Worm (Caenorhabditis elegans) whole organism, L2 larva: ENCODE data around the gene fbxa-96.

Experiments used
- C34F6.9 ChIP-seq: fragments of 150-350 bp; optimal IDR thresholded peaks from 2 replicates; lab custom pipeline; 2014; ENCODE audit warnings: missing biosample characterization, missing genetic modification characterization
- F13H6.1 ChIP-seq: sonication (generic microtip); optimal IDR thresholded peaks from 2 replicates; lab custom pipeline; 2016; ENCODE audit warnings: missing genetic modification characterization, missing compliant biosample characterization
- Y55F3AM.14 ChIP-seq: fragments of 200-800 bp; sonication (Bioruptor generic); optimal IDR thresholded peaks from 2 replicates; lab custom pipeline; 2018; ENCODE audit warnings: mild to moderate bottlenecking, missing genetic modification characterization, missing compliant biosample characterization
- alr-1 ChIP-seq: fragments of 150-350 bp; optimal IDR thresholded peaks from 2 replicates; lab custom pipeline; 2014; ENCODE audit warnings: missing biosample characterization, missing genetic modification characterization
- aly-2 ChIP-seq: fragments of 150-350 bp; optimal IDR thresholded peaks from 2 replicates; lab custom pipeline; 2014; ENCODE audit warnings: missing biosample characterization, missing genetic modification characterization
- ama-1 ChIP-seq: fragments of 150-350 bp; optimal IDR thresholded peaks from 2 replicates; lab custom pipeline; 2018; ENCODE audit warnings: inconsistent platforms
- blmp-1 ChIP-seq: sonication (generic microtip); optimal IDR thresholded peaks from 2 replicates; lab custom pipeline; 2017; ENCODE audit warnings: missing genetic modification characterization, mild to moderate bottlenecking, missing compliant biosample characterization, antibody characterized with exemption, moderate library complexity; ENCODE audit not compliant: insufficient read depth
- ceh-16 ChIP-seq: fragments of 150-350 bp; optimal IDR thresholded peaks from 2 replicates; lab custom pipeline; 2014; ENCODE audit warnings: missing biosample characterization, missing genetic modification characterization
- ceh-82 ChIP-seq: fragments of 150-350 bp; optimal IDR thresholded peaks from 2 replicates; lab custom pipeline; 2014; ENCODE audit warnings: missing biosample characterization, missing genetic modification characterization
- crh-2 ChIP-seq: sonication (generic microtip); optimal IDR thresholded peaks from 2 replicates; lab custom pipeline; 2017; ENCODE audit warnings: missing biosample characterization, missing genetic modification characterization
- dmd-4 ChIP-seq: sonication (generic microtip); optimal IDR thresholded peaks from 2 replicates; lab custom pipeline; 2017; ENCODE audit warnings: missing biosample characterization, missing genetic modification characterization
- egl-27 ChIP-seq: sonication (generic microtip); optimal IDR thresholded peaks from 3 replicates; lab custom pipeline; 2017; ENCODE audit warnings: missing biosample characterization, missing genetic modification reagents, missing genetic modification characterization
- elt-1 ChIP-seq: fragments of 150-350 bp; optimal IDR thresholded peaks from 2 replicates; lab custom pipeline; 2014; ENCODE audit warnings: missing biosample characterization, missing genetic modification characterization
- elt-3 ChIP-seq: sonication (generic microtip); optimal IDR thresholded peaks from 2 replicates; lab custom pipeline; 2017; ENCODE audit warnings: missing biosample characterization, missing genetic modification characterization
- fos-1 ChIP-seq: fragments of 150-350 bp; optimal IDR thresholded peaks from 2 replicates; lab custom pipeline; 2014; ENCODE audit warnings: missing biosample characterization, missing genetic modification characterization
- lin-11 ChIP-seq: fragments of 150-350 bp; sonication (generic microtip); optimal IDR thresholded peaks from 2 replicates; lab custom pipeline; 2014; ENCODE audit warnings: missing biosample characterization, missing genetic modification characterization, inconsistent platforms, mixed read lengths
- lin-13 ChIP-seq: fragments of 150-350 bp; optimal IDR thresholded peaks from 2 replicates; lab custom pipeline; 2014; ENCODE audit warnings: missing biosample characterization, missing genetic modification reagents, missing genetic modification characterization
- lin-39 ChIP-seq: fragments of 150-350 bp; optimal IDR thresholded peaks from 2 replicates; lab custom pipeline; 2014; ENCODE audit warnings: missing biosample characterization, missing genetic modification reagents, missing genetic modification characterization
- lsy-2 ChIP-seq, 2 experiments: fragments of 150-350 bp in 1 of 2; sonication (generic microtip) in 1 of 2; optimal IDR thresholded peaks; 2 replicates each; lab custom pipeline; 2014 to 2017; ENCODE audit warnings: missing biosample characterization in 2 of 2, missing genetic modification characterization in 2 of 2
- mab-5 ChIP-seq: fragments of 150-350 bp; optimal IDR thresholded peaks from 2 replicates; lab custom pipeline; 2014; ENCODE audit warnings: missing biosample characterization, missing genetic modification characterization
- mdl-1 ChIP-seq, 2 experiments: fragments of 150-350 bp in 1 of 2; sonication (generic microtip) in 1 of 2; optimal IDR thresholded peaks; 2 replicates each; lab custom pipeline; 2017; ENCODE audit warnings: missing biosample characterization in 2 of 2, missing genetic modification characterization in 2 of 2
- nhr-11 ChIP-seq: fragments of 150-350 bp; optimal IDR thresholded peaks from 2 replicates; lab custom pipeline; 2014; ENCODE audit warnings: missing biosample characterization, missing genetic modification characterization
- nhr-12 ChIP-seq: fragments of 150-350 bp; optimal IDR thresholded peaks from 2 replicates; lab custom pipeline; 2014; ENCODE audit warnings: missing biosample characterization, missing genetic modification characterization
- nhr-129 ChIP-seq: fragments of 150-350 bp; optimal IDR thresholded peaks from 2 replicates; lab custom pipeline; 2014; ENCODE audit warnings: missing biosample characterization, missing genetic modification characterization
- nhr-21 ChIP-seq: fragments of 150-350 bp; optimal IDR thresholded peaks from 2 replicates; lab custom pipeline; 2014; ENCODE audit warnings: missing biosample characterization, missing genetic modification characterization
- nhr-25 ChIP-seq: fragments of 150-350 bp; sonication (generic microtip); optimal IDR thresholded peaks from 3 replicates; lab custom pipeline; 2014; ENCODE audit warnings: missing biosample characterization, missing genetic modification characterization
- nhr-6 ChIP-seq: fragments of 150-350 bp; optimal IDR thresholded peaks from 2 replicates; lab custom pipeline; 2014; ENCODE audit warnings: missing biosample characterization, missing genetic modification characterization
- peb-1 ChIP-seq: fragments of 150-350 bp; optimal IDR thresholded peaks from 2 replicates; lab custom pipeline; 2014; ENCODE audit warnings: missing biosample characterization, missing genetic modification characterization
- sem-4 ChIP-seq: fragments of 150-350 bp; optimal IDR thresholded peaks from 2 replicates; lab custom pipeline; 2014; ENCODE audit warnings: missing biosample characterization, missing genetic modification reagents, missing genetic modification characterization
- skn-1 ChIP-seq: sonication (generic microtip); optimal IDR thresholded peaks from 2 replicates; lab custom pipeline; 2017; ENCODE audit warnings: missing biosample characterization, missing genetic modification characterization
- sma-3 ChIP-seq: sonication (generic microtip); optimal IDR thresholded peaks from 2 replicates; lab custom pipeline; 2016; ENCODE audit warnings: missing genetic modification reagents, missing genetic modification characterization, missing compliant biosample characterization
- sma-9 ChIP-seq, 2 experiments: fragments of 150-350 bp in 1 of 2; sonication (generic microtip) in 1 of 2; optimal IDR thresholded peaks; 2 replicates each; lab custom pipeline; 2014 to 2016; ENCODE audit warnings: missing genetic modification characterization in 2 of 2, mild to moderate bottlenecking in 1 of 2, missing biosample characterization in 1 of 2, missing compliant biosample characterization in 1 of 2, missing genetic modification reagents in 1 of 2, moderate library complexity in 1 of 2
- snpc-4 ChIP-seq: fragments of 150-350 bp; optimal IDR thresholded peaks from 2 replicates; lab custom pipeline; 2014; ENCODE audit warnings: missing biosample characterization, missing genetic modification characterization
- unc-55 ChIP-seq: fragments of 150-350 bp; sonication (generic microtip); optimal IDR thresholded peaks from 3 replicates; lab custom pipeline; 2014; ENCODE audit warnings: missing biosample characterization, missing genetic modification reagents, missing genetic modification characterization
- unc-62 ChIP-seq: fragments of 150-350 bp; optimal IDR thresholded peaks from 2 replicates; lab custom pipeline; 2014; ENCODE audit warnings: missing biosample characterization, missing genetic modification reagents, missing genetic modification characterization
- zag-1 ChIP-seq: fragments of 150-350 bp; optimal IDR thresholded peaks from 2 replicates; lab custom pipeline; 2014; ENCODE audit warnings: missing biosample characterization, missing genetic modification characterization
- ztf-1 ChIP-seq: fragments of 200-800 bp; sonication (Bioruptor generic); conservative IDR thresholded peaks from 2 replicates; pipeline ENCODE4 v1.3.6; 2022; ENCODE audit warnings: missing genetic modification characterization, missing compliant biosample characterization
- ztf-4 ChIP-seq: fragments of 150-350 bp; optimal IDR thresholded peaks from 2 replicates; lab custom pipeline; 2014; ENCODE audit warnings: missing biosample characterization, missing genetic modification characterization

The fbxa-96 gene

ce11 chrX:15060303-15060702, at the start of gene fbxa-96:
TSS of gene fbxa-96 (minus strand) at chrX:15060403.
- TF ChIP-seq ztf-1 (no peak), nhr-11 (tag; lab: Kevin White, UChicago) (no peak), elt-1 (tag; lab: Kevin White, UChicago) (no peak), dmd-4 (tag; lab: Kevin White, UChicago) (no peak), nhr-129 (tag; lab: Kevin White, UChicago) (no peak)

- no peak for TF ChIP-seq elt-3 (tag; lab: Kevin White, UChicago)
- TF ChIP-seq alr-1 (tag; lab: Kevin White, UChicago): no peak
- TF ChIP-seq nhr-6 (tag; lab: Kevin White, UChicago): no peak
- TF ChIP-seq ztf-1: no peak
- TF ChIP-seq zag-1 (tag; lab: Kevin White, UChicago): no peak
- TF ChIP-seq sma-3 (GFP tag; lab: Kevin White, UChicago): no peak
- TF ChIP-seq mdl-1 (tag; optimal IDR thresholded peaks at IDR 0.05; lab: Kevin White, UChicago): no peak
- TF ChIP-seq nhr-25: no peak
- no peak for TF ChIP-seq unc-55 (GFP tag; lab: Kevin White, UChicago)
- no peak for TF ChIP-seq aly-2 (tag; lab: Kevin White, UChicago)
- no peak for TF ChIP-seq ztf-4 (tag; lab: Kevin White, UChicago)
- TF ChIP-seq lin-13 (GFP tag; lab: Kevin White, UChicago): no peak
- TF ChIP-seq Y55F3AM.14 (GFP tag; lab: Kevin White, UChicago): no peak
- TF ChIP-seq mab-5 (tag; lab: Kevin White, UChicago): no peak
- TF ChIP-seq ama-1: no peak
- no peak for TF ChIP-seq fos-1 (tag; lab: Kevin White, UChicago)
- no peak for TF ChIP-seq unc-62 (GFP tag; lab: Kevin White, UChicago)
Observed at ce11 chrX:15107747-15108252, 47.6 kb upstream of the fbxa-96 start, which contains the start of gene mlt-9. TSS of gene mlt-9 (minus strand) at chrX:15107797.

- TF ChIP-seq F13H6.1 (tag; lab: Kevin White, UChicago) (no peak), lin-39 (no peak), ceh-16 (tag; lab: Kevin White, UChicago) (no peak), elt-3 (tag; lab: Kevin White, UChicago) (no peak), nhr-12 (tag; lab: Kevin White, UChicago) (no peak), sma-3 (GFP tag; lab: Kevin White, UChicago) (no peak), sem-4 (tag; lab: Kevin White, UChicago) (peak; percentile 31), snpc-4 (no peak), lsy-2 (tag; optimal IDR thresholded peaks at IDR 0.05; lab: Kevin White, UChicago) (no peak), nhr-21 (tag; lab: Kevin White, UChicago) (peak; percentile 22), nhr-11 (tag; lab: Kevin White, UChicago) (no peak), aly-2 (tag; lab: Kevin White, UChicago) (no peak), Y55F3AM.14 (GFP tag; lab: Kevin White, UChicago) (no peak), nhr-129 (tag; lab: Kevin White, UChicago) (no peak), alr-1 (tag; lab: Kevin White, UChicago) (no peak), blmp-1 (tag; lab: Kevin White, UChicago) (peak; percentile 89)
Observed at ce11 chrX:15104963-15105493, 44.8 kb upstream of the fbxa-96 start.

ce11 chrX:15103481-15103880, 43.3 kb upstream of the fbxa-96 start:
- TF ChIP-seq alr-1 (tag; lab: Kevin White, UChicago) (no peak), peb-1 (no peak), F13H6.1 (tag; lab: Kevin White, UChicago) (no peak), ceh-82 (no peak)

ce11 chrX:15100369-15100963, 40.3 kb upstream of the fbxa-96 start, which contains the start of gene dhhc-1:
TSS of gene dhhc-1 (minus strand) at chrX:15100419.
- no peak for TF ChIP-seq ceh-16 (tag; lab: Kevin White, UChicago)
- TF ChIP-seq fos-1 (tag; lab: Kevin White, UChicago): peak; percentile 90
- TF ChIP-seq sma-9 (GFP tag; optimal IDR thresholded peaks at IDR 0.05; lab: Kevin White, UChicago): peak; percentile 60
- TF ChIP-seq sma-9 (tag; optimal IDR thresholded peaks at IDR 0.05; lab: Kevin White, UChicago): no peak
- no peak for TF ChIP-seq peb-1
- peak in 1 of 2 experiments; percentile 43 for TF ChIP-seq lsy-2 (tag; optimal IDR thresholded peaks at IDR 0.05; lab: Kevin White, UChicago)
- TF ChIP-seq sem-4 (tag; lab: Kevin White, UChicago): peak; percentile 34
- peak; percentile 48 for TF ChIP-seq C34F6.9 (tag; lab: Kevin White, UChicago)
- no peak for TF ChIP-seq lin-39
- peak; percentile 74 for TF ChIP-seq nhr-129 (tag; lab: Kevin White, UChicago)
- no peak for TF ChIP-seq nhr-21 (tag; lab: Kevin White, UChicago)
- no peak for TF ChIP-seq ztf-4 (tag; lab: Kevin White, UChicago)
- peak; percentile 40 for TF ChIP-seq snpc-4
- TF ChIP-seq blmp-1 (tag; lab: Kevin White, UChicago): no peak
- no peak for TF ChIP-seq ceh-82
- TF ChIP-seq unc-55 (GFP tag; lab: Kevin White, UChicago): peak; percentile 59
- no peak for TF ChIP-seq nhr-12 (tag; lab: Kevin White, UChicago)
- peak; percentile 29 for TF ChIP-seq lin-11 (tag; lab: Kevin White, UChicago)
- TF ChIP-seq nhr-11 (tag; lab: Kevin White, UChicago): no peak
- TF ChIP-seq unc-62 (GFP tag; lab: Kevin White, UChicago): no peak
- TF ChIP-seq dmd-4 (tag; lab: Kevin White, UChicago): no peak
- no peak for TF ChIP-seq ama-1
- no peak for TF ChIP-seq egl-27 (tag; lab: Kevin White, UChicago)
- no peak for TF ChIP-seq elt-3 (tag; lab: Kevin White, UChicago)
- TF ChIP-seq ztf-1: no peak
- peak; percentile 57 for TF ChIP-seq crh-2
- TF ChIP-seq F13H6.1 (tag; lab: Kevin White, UChicago): peak; percentile 68
- TF ChIP-seq skn-1: no peak
